Worm (Caenorhabditis elegans) whole organism, early embryonic: Measurements from ENCODE around the gene fbxa-27.

Experiments
- B0310.2 ChIP-seq: sonication (generic microtip); optimal IDR thresholded peaks from 2 replicates; lab custom pipeline; 2016; ENCODE audit warnings: mild to moderate bottlenecking, missing genetic modification characterization, missing compliant biosample characterization
- aly-1 ChIP-seq: sonication (generic microtip); optimal IDR thresholded peaks from 2 replicates; lab custom pipeline; 2016; ENCODE audit warnings: missing genetic modification characterization, missing compliant biosample characterization
- ama-1 ChIP-seq: fragments of 150-350 bp; optimal IDR thresholded peaks from 2 replicates; lab custom pipeline; 2014
- ceh-13 ChIP-seq: fragments of 200-800 bp; sonication (Bioruptor generic); optimal IDR thresholded peaks from 2 replicates; lab custom pipeline; 2018; ENCODE audit warnings: mild to moderate bottlenecking, missing genetic modification characterization, missing compliant biosample characterization
- ceh-36 ChIP-seq: sonication (generic microtip); optimal IDR thresholded peaks from 2 replicates; lab custom pipeline; 2016; ENCODE audit warnings: missing genetic modification characterization, inconsistent platforms, missing compliant biosample characterization
- ets-7 ChIP-seq: sonication (generic microtip); optimal IDR thresholded peaks from 2 replicates; lab custom pipeline; 2016; ENCODE audit warnings: missing genotype, missing genetic modification characterization, missing compliant biosample characterization
- flt-1 ChIP-seq: fragments of 200-800 bp; sonication (Bioruptor generic); IDR thresholded peaks from 2 replicates; pipeline ENCODE4 v1.3.6; 2022; ENCODE audit warnings: missing genetic modification characterization, missing compliant biosample characterization
- hmg-4 ChIP-seq: fragments of 200-800 bp; sonication (Bioruptor generic); optimal IDR thresholded peaks from 2 replicates; lab custom pipeline; 2018; ENCODE audit warnings: mild to moderate bottlenecking, missing genetic modification characterization, missing compliant biosample characterization
- hnd-1 ChIP-seq: sonication (generic microtip); optimal IDR thresholded peaks from 2 replicates; lab custom pipeline; 2016; ENCODE audit warnings: missing genetic modification characterization, missing compliant biosample characterization
- scrt-1 ChIP-seq: fragments of 200-800 bp; sonication (Bioruptor generic); IDR thresholded peaks from 2 replicates; pipeline ENCODE4 v1.3.6; 2022; ENCODE audit warnings: missing genetic modification characterization, missing compliant biosample characterization
- sea-1 ChIP-seq: fragments of 200-800 bp; sonication (Bioruptor generic); conservative IDR thresholded peaks from 2 replicates; pipeline ENCODE4 v1.3.6; 2022; ENCODE audit warnings: missing genetic modification characterization, missing compliant biosample characterization
- tbx-11 ChIP-seq: fragments of 200-800 bp; sonication (Bioruptor generic); IDR thresholded peaks from 2 replicates; pipeline ENCODE4 v1.3.6; 2022; ENCODE audit warnings: missing genetic modification characterization, missing compliant biosample characterization
- tbx-37 ChIP-seq: fragments of 200-800 bp; sonication (Bioruptor generic); conservative IDR thresholded peaks from 2 replicates; pipeline ENCODE4 v1.3.6; 2022; ENCODE audit warnings: missing genetic modification reagents, missing genetic modification characterization, missing compliant biosample characterization
- tra-4 ChIP-seq: sonication (generic microtip); optimal IDR thresholded peaks from 2 replicates; lab custom pipeline; 2017; ENCODE audit warnings: missing genetic modification characterization, missing compliant biosample characterization

ce11 chrIII:1321561-1321960 lies 21.2 kb upstream of the fbxa-27 start, which contains the start of gene fbxa-15:
- TF ChIP-seq ets-7 (tag; lab: Kevin White, UChicago) (no peak), ama-1 (lab: Kevin White, UChicago) (no peak), B0310.2 (tag; lab: Kevin White, UChicago) (no peak), scrt-1 (GFP tag; lab: Robert Waterston, UW) (no peak), tbx-37 (GFP tag; lab: Robert Waterston, UW) (no peak), flt-1 (GFP tag; lab: Robert Waterston, UW) (no peak), ceh-36 (tag; lab: Kevin White, UChicago) (no peak), hnd-1 (tag; lab: Kevin White, UChicago) (no peak), tbx-11 (GFP tag; lab: Robert Waterston, UW) (no peak), hmg-4 (GFP tag; lab: Kevin White, UChicago) (no peak), aly-1 (tag; lab: Kevin White, UChicago) (no peak), sea-1 (GFP tag; lab: Robert Waterston, UW) (no peak), ceh-13 (no peak), tra-4 (tag; lab: Kevin White, UChicago) (no peak)
